Fruit fly (Drosophila melanogaster) whole organism, prepupa: ENCODE data around the gene Patsas.

Experiments used
- Blimp-1 ChIP-seq: fragments of 200-800 bp; sonication (Bioruptor generic); optimal IDR thresholded peaks from 3 replicates; lab custom pipeline; 2017; ENCODE audit warnings: missing biosample characterization, missing genetic modification characterization, mild to moderate bottlenecking, moderate library complexity, missing genetic modification reagents
- CG10631 ChIP-seq: fragments of 200-800 bp; sonication (Bioruptor generic); optimal IDR thresholded peaks from 2 replicates; lab custom pipeline; 2016; ENCODE audit warnings: missing biosample characterization, missing genetic modification characterization
- CG10669 ChIP-seq: fragments of 200-800 bp; sonication (Bioruptor generic); optimal IDR thresholded peaks from 3 replicates; lab custom pipeline; 2018; ENCODE audit warnings: missing biosample characterization, mild to moderate bottlenecking, missing genetic modification characterization, moderate library complexity
- CG11762 ChIP-seq: fragments of 200-800 bp; sonication (Bioruptor generic); optimal IDR thresholded peaks from 3 replicates; lab custom pipeline; 2016; ENCODE audit warnings: missing biosample characterization, missing genetic modification characterization; ENCODE audit not compliant: insufficient read depth
- CG11902 ChIP-seq: fragments of 200-800 bp; sonication (Bioruptor generic); optimal IDR thresholded peaks from 3 replicates; lab custom pipeline; 2016; ENCODE audit warnings: missing biosample characterization, missing genetic modification characterization
- CG16779 ChIP-seq: fragments of 200-800 bp; sonication (Bioruptor generic); optimal IDR thresholded peaks from 3 replicates; lab custom pipeline; 2017; ENCODE audit warnings: missing biosample characterization, mild to moderate bottlenecking, missing genetic modification characterization
- CG3032 ChIP-seq: fragments of 200-800 bp; optimal IDR thresholded peaks from 2 replicates; lab custom pipeline; 2019; ENCODE audit warnings: missing biosample characterization, mild to moderate bottlenecking, missing genetic modification characterization, moderate library complexity
- CG31627 ChIP-seq: fragments of 200-800 bp; sonication (Bioruptor generic); optimal IDR thresholded peaks from 3 replicates; lab custom pipeline; 2016; ENCODE audit warnings: missing biosample characterization, missing genetic modification characterization
- CG32006 ChIP-seq: fragments of 200-800 bp; sonication (Bioruptor generic); optimal IDR thresholded peaks from 3 replicates; lab custom pipeline; 2017; ENCODE audit warnings: missing biosample characterization, mild to moderate bottlenecking, missing genetic modification characterization
- CG34406 ChIP-seq: fragments of 200-800 bp; sonication (Bioruptor generic); optimal IDR thresholded peaks from 3 replicates; lab custom pipeline; 2016; ENCODE audit warnings: missing biosample characterization, missing genetic modification characterization
- CG3919 ChIP-seq: fragments of 200-800 bp; sonication (Bioruptor generic); optimal IDR thresholded peaks from 3 replicates; lab custom pipeline; 2016; ENCODE audit warnings: missing biosample characterization, missing genetic modification characterization
- CG4318 ChIP-seq: fragments of 200-800 bp; sonication (Bioruptor generic); optimal IDR thresholded peaks from 3 replicates; lab custom pipeline; 2017; ENCODE audit warnings: missing biosample characterization, mild to moderate bottlenecking, missing genetic modification characterization
- CG6163 ChIP-seq: fragments of 200-800 bp; sonication (Bioruptor generic); IDR thresholded peaks from 3 replicates; pipeline ENCODE4 v1.3.6; 2022; ENCODE audit warnings: missing biosample characterization, missing genetic modification characterization
- CG6276 ChIP-seq: fragments of 200-800 bp; sonication (Bioruptor generic); optimal IDR thresholded peaks from 2 replicates; lab custom pipeline; 2017; ENCODE audit warnings: missing biosample characterization, mild to moderate bottlenecking, missing genetic modification characterization
- CG6792 ChIP-seq: fragments of 200-800 bp; sonication (Bioruptor generic); optimal IDR thresholded peaks from 3 replicates; lab custom pipeline; 2016; ENCODE audit warnings: missing biosample characterization, missing genetic modification characterization
- CG6808 ChIP-seq: fragments of 200-800 bp; sonication (Bioruptor generic); optimal IDR thresholded peaks from 3 replicates; lab custom pipeline; 2017; ENCODE audit warnings: missing biosample characterization, missing genetic modification characterization, mild to moderate bottlenecking, moderate library complexity, missing genetic modification reagents
- CG6854 ChIP-seq: fragments of 200-800 bp; sonication (Bioruptor generic); optimal IDR thresholded peaks from 2 replicates; lab custom pipeline; 2017; ENCODE audit warnings: missing biosample characterization, mild to moderate bottlenecking, missing genetic modification characterization
- CG7368 ChIP-seq: fragments of 200-800 bp; sonication (Bioruptor generic); optimal IDR thresholded peaks from 3 replicates; lab custom pipeline; 2016; ENCODE audit warnings: missing biosample characterization, missing genetic modification characterization
- CG8119 ChIP-seq: fragments of 200-800 bp; sonication (Bioruptor generic); IDR thresholded peaks from 3 replicates; pipeline ENCODE4 v1.3.6; 2022; ENCODE audit warnings: missing biosample characterization, missing genetic modification characterization
- CG8319 ChIP-seq: fragments of 200-800 bp; sonication (Bioruptor generic); optimal IDR thresholded peaks from 3 replicates; lab custom pipeline; 2016; ENCODE audit warnings: missing biosample characterization, missing genetic modification characterization
- CG8632 ChIP-seq: fragments of 200-800 bp; sonication (Bioruptor generic); optimal IDR thresholded peaks from 3 replicates; lab custom pipeline; 2016; ENCODE audit warnings: missing biosample characterization, missing genetic modification characterization
- CG9139 ChIP-seq: fragments of 200-800 bp; sonication (Bioruptor generic); optimal IDR thresholded peaks from 3 replicates; lab custom pipeline; 2017; ENCODE audit warnings: missing biosample characterization, mild to moderate bottlenecking, missing genetic modification characterization
- Eip75B ChIP-seq: fragments of 200-800 bp; sonication (Bioruptor generic); optimal IDR thresholded peaks from 3 replicates; lab custom pipeline; 2016; ENCODE audit warnings: missing biosample characterization, missing genetic modification characterization
- Eip78C ChIP-seq: fragments of 200-800 bp; sonication (Bioruptor generic); peaks from one replicate; lab custom pipeline; 2016; ENCODE audit warnings: missing biosample characterization, missing genetic modification characterization
- Eip93F ChIP-seq: fragments of 200-800 bp; sonication (Bioruptor generic); optimal IDR thresholded peaks from 2 replicates; lab custom pipeline; 2016; ENCODE audit warnings: missing biosample characterization, mild to moderate bottlenecking, missing genetic modification characterization
- Gug ChIP-seq: fragments of 200-800 bp; sonication (Bioruptor generic); IDR thresholded peaks from 2 replicates; pipeline ENCODE4 v1.3.6; 2022; ENCODE audit warnings: missing biosample characterization, missing genetic modification characterization
- Hr38 ChIP-seq: sonication (Bioruptor generic); optimal IDR thresholded peaks from 2 replicates; lab custom pipeline; 2016; ENCODE audit warnings: missing biosample characterization, missing genetic modification characterization
- Hr39 ChIP-seq: fragments of 200-800 bp; sonication (Bioruptor generic); optimal IDR thresholded peaks from 2 replicates; lab custom pipeline; 2016; ENCODE audit warnings: missing biosample characterization, missing genetic modification characterization
- Hr4 ChIP-seq: fragments of 200-800 bp; sonication (Bioruptor generic); optimal IDR thresholded peaks from 3 replicates; lab custom pipeline; 2016; ENCODE audit warnings: missing biosample characterization, missing genetic modification characterization
- Lpt ChIP-seq: fragments of 200-800 bp; sonication (Bioruptor generic); optimal IDR thresholded peaks from 3 replicates; lab custom pipeline; 2016; ENCODE audit warnings: missing biosample characterization, missing genetic modification characterization
- Smox ChIP-seq: fragments of 200-800 bp; sonication (Bioruptor generic); optimal IDR thresholded peaks from 3 replicates; lab custom pipeline; 2016; ENCODE audit warnings: missing biosample characterization, missing genetic modification characterization
- Sox102F ChIP-seq: fragments of 200-800 bp; sonication (Bioruptor generic); optimal IDR thresholded peaks from 2 replicates; lab custom pipeline; 2016; ENCODE audit warnings: missing biosample characterization, mild to moderate bottlenecking, missing genetic modification characterization
- Sox14 ChIP-seq: fragments of 200-800 bp; sonication (Bioruptor generic); optimal IDR thresholded peaks from 3 replicates; lab custom pipeline; 2016; ENCODE audit warnings: missing biosample characterization, missing genetic modification characterization
- acj6 ChIP-seq: fragments of 200-800 bp; sonication (Bioruptor generic); optimal IDR thresholded peaks from 3 replicates; lab custom pipeline; 2016; ENCODE audit warnings: missing biosample characterization, missing genetic modification characterization
- dac ChIP-seq: fragments of 200-800 bp; sonication (Bioruptor generic); optimal IDR thresholded peaks from 2 replicates; lab custom pipeline; 2017; ENCODE audit warnings: missing biosample characterization, mild to moderate bottlenecking, missing genetic modification characterization
- dsx ChIP-seq: fragments of 200-800 bp; optimal IDR thresholded peaks from 3 replicates; lab custom pipeline; 2019; ENCODE audit warnings: missing biosample characterization, mild to moderate bottlenecking, missing genetic modification characterization, moderate library complexity; ENCODE audit not compliant: poor library complexity, severe bottlenecking
- eg ChIP-seq: fragments of 200-800 bp; sonication (Bioruptor generic); IDR thresholded peaks from 3 replicates; pipeline ENCODE4 v1.3.6; 2022; ENCODE audit warnings: missing biosample characterization, missing genetic modification characterization
- esn ChIP-seq: fragments of 200-800 bp; sonication (Bioruptor generic); optimal IDR thresholded peaks from 2 replicates; lab custom pipeline; 2016; ENCODE audit warnings: missing biosample characterization, mild to moderate bottlenecking, missing genetic modification characterization, moderate library complexity
- fkh ChIP-seq: fragments of 200-800 bp; sonication (Bioruptor generic); optimal IDR thresholded peaks from 3 replicates; lab custom pipeline; 2017; ENCODE audit warnings: missing biosample characterization, mild to moderate bottlenecking, missing genetic modification characterization, moderate library complexity
- lz ChIP-seq: fragments of 200-800 bp; sonication (Bioruptor generic); optimal IDR thresholded peaks from 3 replicates; lab custom pipeline; 2016; ENCODE audit warnings: missing biosample characterization, missing genetic modification characterization
- net ChIP-seq: fragments of 200-800 bp; sonication (Bioruptor generic); optimal IDR thresholded peaks from 3 replicates; lab custom pipeline; 2016; ENCODE audit warnings: missing biosample characterization, missing genetic modification characterization
- pdm3 ChIP-seq: fragments of 200-800 bp; sonication (Bioruptor generic); optimal IDR thresholded peaks from 3 replicates; lab custom pipeline; 2016; ENCODE audit warnings: missing biosample characterization, missing genetic modification characterization
- ss ChIP-seq, 2 experiments: fragments of 200-800 bp; sonication (Bioruptor generic); optimal IDR thresholded peaks; 2 replicates in 1 of 2; 3 replicates in 1 of 2; lab custom pipeline; 2017 to 2018; ENCODE audit warnings: mild to moderate bottlenecking in 2 of 2, missing biosample characterization in 2 of 2, missing genetic modification characterization in 2 of 2, moderate library complexity in 1 of 2
- svp ChIP-seq: fragments of 200-800 bp; sonication (Bioruptor generic); peaks from one replicate; lab custom pipeline; 2016; ENCODE audit warnings: missing biosample characterization, missing genetic modification characterization
- topi ChIP-seq: fragments of 200-800 bp; sonication (Bioruptor generic); optimal IDR thresholded peaks from 3 replicates; lab custom pipeline; 2016; ENCODE audit warnings: missing biosample characterization, missing genetic modification characterization
- vri ChIP-seq: fragments of 200-800 bp; sonication (Bioruptor generic); optimal IDR thresholded peaks from 3 replicates; lab custom pipeline; 2016; ENCODE audit warnings: missing biosample characterization, mild to moderate bottlenecking, missing genetic modification characterization

Gene Patsas

DNA sequence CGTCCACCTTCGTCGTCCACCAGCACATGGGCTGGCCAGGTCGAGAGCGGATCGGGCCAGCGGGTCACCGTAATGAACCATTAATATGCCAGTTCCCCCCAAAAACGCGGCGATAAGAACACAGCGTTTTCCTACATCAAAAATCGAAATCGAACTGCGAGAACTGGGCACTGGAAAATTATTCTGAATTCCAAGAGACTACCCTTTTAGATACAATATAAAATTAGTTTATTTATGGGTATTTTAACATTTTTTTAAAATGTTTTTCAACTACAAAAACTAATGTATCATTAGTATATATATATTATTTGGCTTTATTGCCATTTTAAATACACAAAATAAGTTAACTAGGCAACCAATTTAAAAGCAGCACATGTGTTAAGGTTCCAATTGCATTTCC is 24.4 kb downstream of the Patsas start:
- TF ChIP-seq CG11762 (GFP tag; lab: Kevin White, UChicago), result no peak
- no peak for TF ChIP-seq CG4318 (GFP tag; lab: Kevin White, UChicago)
- no peak for TF ChIP-seq Eip78C
- TF ChIP-seq CG8319 (GFP tag; lab: Kevin White, UChicago), result no peak
- no peak for TF ChIP-seq CG3919 (GFP tag; lab: Kevin White, UChicago)
- no peak for TF ChIP-seq CG6163 (GFP tag; lab: Robert Waterston, UW)
- TF ChIP-seq svp (GFP tag; lab: Kevin White, UChicago), result peak; percentile 61
- TF ChIP-seq CG6808 (GFP tag; lab: Kevin White, UChicago), result no peak

dm6 chr2L:12078123-12078658 is 24.9 kb downstream of the Patsas start:
- TF ChIP-seq CG10669 (no peak), ss (GFP tag; optimal IDR thresholded peaks at IDR 0.05; lab: Kevin White, UChicago) (peak; percentile 1 to 30)

DNA sequence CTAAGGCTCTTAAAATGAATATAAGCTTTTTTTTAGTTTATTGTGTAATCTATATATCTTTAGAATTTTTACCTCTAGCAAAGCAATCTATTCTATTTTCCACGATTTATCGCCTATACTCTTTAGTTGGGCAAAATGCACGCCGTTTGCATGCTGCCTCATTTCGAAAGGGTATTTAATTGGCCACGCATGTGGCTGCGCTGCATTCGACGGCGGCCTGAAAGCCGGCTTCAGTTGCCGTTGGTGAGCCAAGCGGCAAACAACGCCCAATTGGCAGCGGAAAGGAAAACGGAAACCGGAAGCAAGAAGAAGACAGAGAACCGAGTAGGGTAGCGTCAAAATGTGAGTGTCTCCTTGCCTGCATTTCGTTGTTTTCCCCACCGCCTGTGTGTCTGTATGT is 27.2 kb downstream of the Patsas start, which contains the start of gene CG14947:
Gene CG14947, plus strand, starts transcription at position 251 of the 400 bp plus-strand sequence.
- TF ChIP-seq Lpt (GFP tag; lab: Kevin White, UChicago) (no peak), CG32006 (GFP tag; lab: Kevin White, UChicago) (peak; percentile 37), CG8632 (GFP tag; lab: Kevin White, UChicago) (peak; percentile 20), Sox14 (GFP tag; lab: Kevin White, UChicago) (no peak), CG11762 (GFP tag; lab: Kevin White, UChicago) (no peak), pdm3 (GFP tag; lab: Kevin White, UChicago) (peak; percentile 41), CG4318 (GFP tag; lab: Kevin White, UChicago) (no peak), CG8119 (0 out of 3 replicates have a peak, but pooled peaks have one; percentile 37), acj6 (GFP tag; lab: Kevin White, UChicago) (no peak), CG3032 (tag; lab: Kevin White, UChicago) (no peak), CG9139 (peak; percentile 20), Hr38 (no peak), eg (GFP tag; lab: Robert Waterston, UW) (0 out of 3 replicates have a peak, but pooled peaks have one; percentile 29), CG8319 (GFP tag; lab: Kevin White, UChicago) (no peak), svp (GFP tag; lab: Kevin White, UChicago) (no peak), Gug (GFP tag; lab: Robert Waterston, UW) (no peak), topi (GFP tag; lab: Kevin White, UChicago) (peak; percentile 0), CG34406 (peak; percentile 4), Sox102F (peak; percentile 20), esn (GFP tag; lab: Kevin White, UChicago) (peak; percentile 26), ss (GFP tag; optimal IDR thresholded peaks at IDR 0.05; lab: Kevin White, UChicago) (peak; percentile 21 to 39), lz (GFP tag; lab: Kevin White, UChicago) (peak; percentile 5), CG6163 (GFP tag; lab: Robert Waterston, UW) (no peak; the same call in 2 of the 3 replicates), Hr4 (GFP tag; lab: Kevin White, UChicago) (peak; percentile 47), CG6792 (GFP tag; lab: Kevin White, UChicago) (peak; percentile 10), CG3919 (GFP tag; lab: Kevin White, UChicago) (peak; percentile 2), CG6808 (GFP tag; lab: Kevin White, UChicago) (peak; percentile 23), dac (GFP tag; lab: Kevin White, UChicago) (no peak), dsx (no peak), net (GFP tag; lab: Kevin White, UChicago) (peak; percentile 10), CG11902 (GFP tag; lab: Kevin White, UChicago) (no peak), Eip93F (GFP tag; lab: Kevin White, UChicago) (no peak), Smox (peak; percentile 15), vri (GFP tag; lab: Kevin White, UChicago) (no peak), Eip75B (GFP tag; lab: Kevin White, UChicago) (peak; percentile 34), CG31627 (peak; percentile 16), Blimp-1 (no peak), fkh (no peak), CG10631 (no peak), Hr39 (GFP tag; lab: Kevin White, UChicago) (peak; percentile 22), CG7368 (no peak), CG10669 (no peak), CG16779 (tag; lab: Kevin White, UChicago) (no peak), CG6854 (GFP tag; lab: Kevin White, UChicago) (no peak), CG6276 (GFP tag; lab: Kevin White, UChicago) (no peak)
